Worm (Caenorhabditis elegans) whole organism, young adult: Measurements from ENCODE around the gene lge-1.
A peak's percentile ranks its signal among the peaks of the same experiment; 100 is the strongest.

Experiments
- B0261.1 ChIP-seq: sonication (generic microtip); optimal IDR thresholded peaks from 2 replicates; lab custom pipeline; 2016; ENCODE audit warnings: mild to moderate bottlenecking, missing genetic modification characterization, moderate library complexity, missing compliant biosample characterization
- F33H1.4 ChIP-seq: fragments of 200-800 bp; sonication (Bioruptor generic); IDR thresholded peaks from 2 replicates; pipeline ENCODE4 v1.3.6; 2022; ENCODE audit warnings: missing genetic modification reagents, missing genetic modification characterization, missing compliant biosample characterization
- F55B11.4 ChIP-seq: sonication (generic microtip); optimal IDR thresholded peaks from 2 replicates; lab custom pipeline; 2016; ENCODE audit warnings: missing compliant biosample characterization, missing genetic modification characterization, borderline replicate concordance; ENCODE audit not compliant: insufficient read depth
- F57A8.1 ChIP-seq: fragments of 200-800 bp; sonication (Bioruptor generic); optimal IDR thresholded peaks from 2 replicates; lab custom pipeline; 2018; ENCODE audit warnings: mild to moderate bottlenecking, missing genetic modification characterization, moderate library complexity, missing compliant biosample characterization
- Y53F4B.3 ChIP-seq: fragments of 200-800 bp; sonication (Bioruptor generic); IDR thresholded peaks from 2 replicates; pipeline ENCODE4 v1.3.6; 2022; ENCODE audit warnings: missing genetic modification reagents, missing genetic modification characterization, missing compliant biosample characterization
- Y56A3A.18 ChIP-seq: fragments of 200-800 bp; sonication (Bioruptor generic); IDR thresholded peaks from 2 replicates; pipeline ENCODE4 v1.3.6; 2022; ENCODE audit warnings: missing genetic modification reagents, missing genetic modification characterization, missing compliant biosample characterization
- Y67H2A.10 ChIP-seq: fragments of 200-800 bp; sonication (Bioruptor generic); conservative IDR thresholded peaks from 2 replicates; pipeline ENCODE4 v1.3.6; 2022; ENCODE audit warnings: missing genetic modification reagents, missing genetic modification characterization, missing compliant biosample characterization
- Y79H2A.3 ChIP-seq: fragments of 200-800 bp; sonication (Bioruptor generic); conservative IDR thresholded peaks from 2 replicates; pipeline ENCODE4 v1.3.6; 2022; ENCODE audit warnings: missing genetic modification reagents, missing genetic modification characterization, missing compliant biosample characterization
- ZK185.1 ChIP-seq: sonication (generic microtip); optimal IDR thresholded peaks from 2 replicates; lab custom pipeline; 2016; ENCODE audit warnings: mild to moderate bottlenecking, missing genetic modification characterization, missing compliant biosample characterization; ENCODE audit not compliant: poor library complexity, severe bottlenecking
- akir-1 ChIP-seq: fragments of 200-800 bp; sonication (Bioruptor generic); optimal IDR thresholded peaks from 2 replicates; lab custom pipeline; 2018; ENCODE audit warnings: mild to moderate bottlenecking, missing genetic modification characterization, moderate library complexity, missing compliant biosample characterization
- atf-7 ChIP-seq: sonication (generic microtip); optimal IDR thresholded peaks from 2 replicates; lab custom pipeline; 2017; ENCODE audit warnings: mild to moderate bottlenecking, missing genetic modification characterization, missing compliant biosample characterization
- cebp-2 ChIP-seq: fragments of 200-800 bp; sonication (Bioruptor generic); IDR thresholded peaks from 2 replicates; pipeline ENCODE4 v1.3.6; 2022; ENCODE audit warnings: missing genetic modification characterization, missing compliant biosample characterization
- ceh-100 ChIP-seq: fragments of 200-800 bp; sonication (Bioruptor generic); IDR thresholded peaks from 2 replicates; pipeline ENCODE4 v1.3.6; 2022; ENCODE audit warnings: missing genetic modification reagents, missing genetic modification characterization, missing compliant biosample characterization
- ceh-40 ChIP-seq: fragments of 200-800 bp; sonication (Bioruptor generic); IDR thresholded peaks from 2 replicates; pipeline ENCODE4 v1.3.6; 2022; ENCODE audit warnings: missing genetic modification characterization, missing compliant biosample characterization
- ceh-79 ChIP-seq: sonication (generic microtip); optimal IDR thresholded peaks from 2 replicates; lab custom pipeline; 2017; ENCODE audit warnings: mild to moderate bottlenecking, missing genetic modification characterization, missing compliant biosample characterization
- ceh-91 ChIP-seq: fragments of 200-800 bp; sonication (Bioruptor generic); IDR thresholded peaks from 2 replicates; pipeline ENCODE4 v1.3.6; 2022; ENCODE audit warnings: missing genetic modification reagents, missing genetic modification characterization, missing compliant biosample characterization
- die-1 ChIP-seq: sonication (generic microtip); optimal IDR thresholded peaks from 2 replicates; lab custom pipeline; 2016; ENCODE audit warnings: missing genotype, mild to moderate bottlenecking, missing genetic modification characterization, missing compliant biosample characterization
- egl-18 ChIP-seq: fragments of 200-800 bp; sonication (Bioruptor generic); IDR thresholded peaks from 2 replicates; pipeline ENCODE4 v1.3.6; 2022; ENCODE audit warnings: missing genetic modification reagents, missing genetic modification characterization, missing compliant biosample characterization
- egrh-3 ChIP-seq: fragments of 200-800 bp; sonication (Bioruptor generic); IDR thresholded peaks from 2 replicates; pipeline ENCODE4 v1.3.6; 2022; ENCODE audit warnings: missing genetic modification reagents, missing genetic modification characterization, missing compliant biosample characterization
- ekl-4 ChIP-seq: fragments of 200-800 bp; sonication (Bioruptor generic); IDR thresholded peaks from 2 replicates; pipeline ENCODE4 v1.3.6; 2022; ENCODE audit warnings: missing genetic modification reagents, missing genetic modification characterization, missing compliant biosample characterization
- fkh-3 ChIP-seq: sonication (generic microtip); optimal IDR thresholded peaks from 2 replicates; lab custom pipeline; 2016; ENCODE audit warnings: mild to moderate bottlenecking, missing genetic modification characterization, missing compliant biosample characterization
- him-1 ChIP-seq: sonication (generic microtip); optimal IDR thresholded peaks from 2 replicates; lab custom pipeline; 2016; ENCODE audit warnings: missing genotype, missing genetic modification reagents, missing genetic modification characterization, missing compliant biosample characterization
- hlh-12 ChIP-seq: sonication (generic microtip); optimal IDR thresholded peaks from 2 replicates; lab custom pipeline; 2016; ENCODE audit warnings: missing genetic modification characterization, missing compliant biosample characterization
- hmg-1.2 ChIP-seq: fragments of 200-800 bp; sonication (Bioruptor generic); IDR thresholded peaks from 2 replicates; pipeline ENCODE4 v1.3.6; 2022; ENCODE audit warnings: missing genetic modification reagents, missing genetic modification characterization, missing compliant biosample characterization
- hmg-20 ChIP-seq: fragments of 200-800 bp; sonication (Bioruptor generic); IDR thresholded peaks from 2 replicates; pipeline ENCODE4 v1.3.6; 2022; ENCODE audit warnings: missing genetic modification reagents, missing genetic modification characterization, missing compliant biosample characterization
- lin-35 ChIP-seq, 3 experiments: fragments of 150-350 bp in 2 of 3; sonication (generic microtip) in 1 of 3; optimal IDR thresholded peaks; 2 replicates each; lab custom pipeline; 2014 to 2018; ENCODE audit warnings: missing biosample characterization in 3 of 3, missing genetic modification characterization in 3 of 3, missing genetic modification reagents in 3 of 3
- lir-1 ChIP-seq: fragments of 200-800 bp; sonication (Bioruptor generic); conservative IDR thresholded peaks from 2 replicates; pipeline ENCODE4 v1.3.6; 2022; ENCODE audit warnings: missing genetic modification reagents, missing genetic modification characterization, missing compliant biosample characterization
- lsl-1 ChIP-seq: fragments of 200-800 bp; sonication (Bioruptor generic); optimal IDR thresholded peaks from 2 replicates; lab custom pipeline; 2018; ENCODE audit warnings: mild to moderate bottlenecking, missing genetic modification characterization, moderate library complexity, missing compliant biosample characterization
- madf-3 ChIP-seq: fragments of 200-800 bp; sonication (Bioruptor generic); IDR thresholded peaks from 2 replicates; pipeline ENCODE4 v1.3.6; 2022; ENCODE audit warnings: missing genetic modification reagents, missing genetic modification characterization, missing compliant biosample characterization
- madf-6 ChIP-seq: fragments of 200-800 bp; sonication (Bioruptor generic); IDR thresholded peaks from 2 replicates; pipeline ENCODE4 v1.3.6; 2022; ENCODE audit warnings: missing genetic modification reagents, missing genetic modification characterization, missing compliant biosample characterization
- madf-8 ChIP-seq: fragments of 200-800 bp; sonication (Bioruptor generic); conservative IDR thresholded peaks from 2 replicates; pipeline ENCODE4 v1.3.6; 2022; ENCODE audit warnings: missing genetic modification reagents, missing genetic modification characterization, missing compliant biosample characterization
- mel-28 ChIP-seq: sonication (generic microtip); optimal IDR thresholded peaks from 2 replicates; lab custom pipeline; 2016; ENCODE audit warnings: borderline replicate concordance, mild to moderate bottlenecking, missing genetic modification characterization, missing compliant biosample characterization
- mxl-1 ChIP-seq: sonication (generic microtip); optimal IDR thresholded peaks from 2 replicates; lab custom pipeline; 2016; ENCODE audit warnings: missing genetic modification characterization, missing compliant biosample characterization
- nfya-2 ChIP-seq: fragments of 200-800 bp; sonication (Bioruptor generic); IDR thresholded peaks from 2 replicates; pipeline ENCODE4 v1.3.6; 2022; ENCODE audit warnings: missing genetic modification reagents, missing genetic modification characterization, missing compliant biosample characterization
- nhr-80 ChIP-seq: sonication (generic microtip); optimal IDR thresholded peaks from 2 replicates; lab custom pipeline; 2016; ENCODE audit warnings: missing genetic modification characterization, missing compliant biosample characterization
- pha-4 ChIP-seq: fragments of 150-350 bp; sonication (generic microtip); optimal IDR thresholded peaks from 2 replicates; lab custom pipeline; 2014; ENCODE audit warnings: missing biosample characterization, missing genetic modification reagents, missing genetic modification characterization
- sdz-38 ChIP-seq: sonication (generic microtip); optimal IDR thresholded peaks from 2 replicates; lab custom pipeline; 2016; ENCODE audit warnings: missing genotype, missing genetic modification characterization, missing compliant biosample characterization
- snpc-1.1 ChIP-seq: sonication (generic microtip); optimal IDR thresholded peaks from 2 replicates; lab custom pipeline; 2017; ENCODE audit warnings: missing genetic modification characterization, mild to moderate bottlenecking, missing compliant biosample characterization, antibody characterized with exemption, moderate library complexity, missing genotype, missing genetic modification reagents; ENCODE audit not compliant: insufficient read depth
- snpc-1.3 ChIP-seq: sonication (generic microtip); optimal IDR thresholded peaks from 2 replicates; lab custom pipeline; 2017; ENCODE audit warnings: missing genetic modification characterization, mild to moderate bottlenecking, missing compliant biosample characterization, antibody characterized with exemption, moderate library complexity, missing genotype, missing genetic modification reagents; ENCODE audit not compliant: insufficient read depth
- snpc-3.4 ChIP-seq: sonication (generic microtip); optimal IDR thresholded peaks from 2 replicates; lab custom pipeline; 2017; ENCODE audit warnings: missing genetic modification characterization, mild to moderate bottlenecking, missing compliant biosample characterization, antibody characterized with exemption, moderate library complexity, missing genotype, missing genetic modification reagents
- tbp1 ChIP-seq: fragments of 200-800 bp; sonication (Bioruptor generic); optimal IDR thresholded peaks from 2 replicates; lab custom pipeline; 2018; ENCODE audit warnings: mild to moderate bottlenecking, missing genetic modification characterization, missing compliant biosample characterization
- tbx-9 ChIP-seq: sonication (generic microtip); optimal IDR thresholded peaks from 2 replicates; lab custom pipeline; 2016; ENCODE audit warnings: borderline replicate concordance, missing genetic modification characterization, inconsistent platforms, missing compliant biosample characterization
- zfh-2 ChIP-seq: fragments of 200-800 bp; sonication (Bioruptor generic); conservative IDR thresholded peaks from 2 replicates; pipeline ENCODE4 v1.3.6; 2022; ENCODE audit warnings: missing genetic modification reagents, missing genetic modification characterization, missing compliant biosample characterization
- zim-3 ChIP-seq: sonication (generic microtip); optimal IDR thresholded peaks from 2 replicates; lab custom pipeline; 2017; ENCODE audit warnings: mild to moderate bottlenecking, missing genetic modification characterization, moderate library complexity, missing compliant biosample characterization
- ztf-25 ChIP-seq: fragments of 200-800 bp; sonication (Bioruptor generic); IDR thresholded peaks from 2 replicates; pipeline ENCODE4 v1.3.6; 2022; ENCODE audit warnings: missing genetic modification reagents, missing genetic modification characterization, missing compliant biosample characterization
- ztf-28 ChIP-seq: fragments of 200-800 bp; sonication (Bioruptor generic); IDR thresholded peaks from 2 replicates; pipeline ENCODE4 v1.3.6; 2022; ENCODE audit warnings: missing genetic modification reagents, missing genetic modification characterization, missing compliant biosample characterization
- ztf-6 ChIP-seq: fragments of 200-800 bp; sonication (Bioruptor generic); IDR thresholded peaks from 2 replicates; pipeline ENCODE4 v1.3.6; 2022; ENCODE audit warnings: missing genetic modification reagents, missing genetic modification characterization, missing compliant biosample characterization

lge-1 gene

ce11 chrX:10963453-10964046 is 2.8 kb upstream of the lge-1 start, which contains the start of gene nas-10 (continued):
- TF ChIP-seq egrh-3 (GFP tag; lab: Robert Waterston, UW), result no peak
- TF ChIP-seq ceh-91 (GFP tag; lab: Robert Waterston, UW), result no peak
- no peak for TF ChIP-seq nfya-2 (GFP tag; lab: Robert Waterston, UW)
- peak; percentile 78; the same call in 1 of the 2 replicates for TF ChIP-seq ztf-25
- peak; percentile 57; the same call in 1 of the 2 replicates for TF ChIP-seq hmg-20 (GFP tag; lab: Robert Waterston, UW)
- TF ChIP-seq ceh-79, result no peak
- TF ChIP-seq him-1 (tag; lab: Kevin White, UChicago), result peak; percentile 90
- peak; percentile 58 for TF ChIP-seq snpc-1.1 (tag; lab: Kevin White, UChicago)
- TF ChIP-seq die-1 (tag; lab: Kevin White, UChicago), result peak; percentile 89
- no peak for TF ChIP-seq lin-35 (GFP tag; optimal IDR thresholded peaks at IDR 0.05; lab: Kevin White, UChicago)
- TF ChIP-seq F57A8.1 (GFP tag; lab: Kevin White, UChicago), result peak; percentile 4
- TF ChIP-seq madf-8, result no peak
- TF ChIP-seq Y79H2A.3 (GFP tag; lab: Robert Waterston, UW), result no peak
- TF ChIP-seq sdz-38 (tag; lab: Kevin White, UChicago), result no peak
- TF ChIP-seq ZK185.1 (tag; lab: Kevin White, UChicago), result peak; percentile 76
- TF ChIP-seq zfh-2 (GFP tag; lab: Robert Waterston, UW), result no peak
- no peak for TF ChIP-seq Y67H2A.10 (GFP tag; lab: Robert Waterston, UW)
- no peak for TF ChIP-seq madf-3 (GFP tag; lab: Robert Waterston, UW)
- peak; percentile 72; the same call in 1 of the 2 replicates for TF ChIP-seq ceh-40 (GFP tag; lab: Robert Waterston, UW)
- TF ChIP-seq cebp-2 (GFP tag; lab: Robert Waterston, UW), result 0 out of 2 replicates have a peak, but pooled peaks have one; percentile 38
- peak; percentile 87 for TF ChIP-seq snpc-3.4 (tag; lab: Kevin White, UChicago)
- no peak for TF ChIP-seq F55B11.4 (tag; lab: Kevin White, UChicago)
- TF ChIP-seq akir-1, result no peak
- TF ChIP-seq ztf-28 (GFP tag; lab: Robert Waterston, UW), result 0 out of 2 replicates have a peak, but pooled peaks have one; percentile 59
- TF ChIP-seq atf-7 (tag; lab: Kevin White, UChicago), result peak; percentile 22
- TF ChIP-seq hmg-1.2 (GFP tag; lab: Robert Waterston, UW), result peak; percentile 84
- no peak for TF ChIP-seq ekl-4 (GFP tag; lab: Robert Waterston, UW)
- no peak for TF ChIP-seq ztf-6 (GFP tag; lab: Robert Waterston, UW)
- no peak for TF ChIP-seq madf-6
- 0 out of 2 replicates have a peak, but pooled peaks have one; percentile 5 for TF ChIP-seq Y53F4B.3 (GFP tag; lab: Robert Waterston, UW)
- TF ChIP-seq tbx-9, result no peak
- peak; percentile 93 for TF ChIP-seq Y56A3A.18 (GFP tag; lab: Robert Waterston, UW)
- no peak for TF ChIP-seq fkh-3 (tag; lab: Kevin White, UChicago)
- TF ChIP-seq F33H1.4 (GFP tag; lab: Robert Waterston, UW), result no peak
- peak; percentile 97 for TF ChIP-seq B0261.1 (tag; lab: Kevin White, UChicago)
- no peak for TF ChIP-seq nhr-80 (tag; lab: Kevin White, UChicago)
- TF ChIP-seq pha-4 (tag; lab: Kevin White, UChicago), result no peak
- 0 out of 2 replicates have a peak, but pooled peaks have one; percentile 63 for TF ChIP-seq egl-18 (GFP tag; lab: Robert Waterston, UW)
- peak; percentile 34 for TF ChIP-seq hlh-12 (tag; lab: Kevin White, UChicago)
- peak; percentile 2 for TF ChIP-seq zim-3 (tag; lab: Kevin White, UChicago)
- peak; percentile 99 for TF ChIP-seq tbp1 (GFP tag; lab: Kevin White, UChicago)
- TF ChIP-seq snpc-1.3, result no peak
- peak; percentile 68 for TF ChIP-seq mxl-1 (tag; lab: Kevin White, UChicago)
- TF ChIP-seq mel-28 (tag; lab: Kevin White, UChicago), result peak; percentile 40
- no peak for TF ChIP-seq ceh-100 (GFP tag; lab: Robert Waterston, UW)
- 0 out of 2 replicates have a peak, but pooled peaks have one; percentile 10 for TF ChIP-seq lir-1
- TF ChIP-seq lsl-1, result no peak
